Worm (Caenorhabditis elegans) whole organism, mixed stage, embryonic: ENCODE data around the gene col-78.

Source experiments
- M03D4.4 ChIP-seq: sonication (generic microtip); optimal IDR thresholded peaks from 2 replicates; lab custom pipeline; 2017; ENCODE audit warnings: mild to moderate bottlenecking, missing genetic modification characterization, missing compliant biosample characterization
- bed-3 ChIP-seq: fragments of 200-800 bp; sonication (Bioruptor generic); optimal IDR thresholded peaks from 3 replicates; lab custom pipeline; 2018; ENCODE audit warnings: mild to moderate bottlenecking, missing genetic modification characterization, moderate library complexity, missing compliant biosample characterization
- blmp-1 ChIP-seq: fragments of 150-350 bp; optimal IDR thresholded peaks from 2 replicates; lab custom pipeline; 2014; ENCODE audit warnings: missing biosample characterization, missing genetic modification characterization
- ceh-39 ChIP-seq: fragments of 150-350 bp; optimal IDR thresholded peaks from 2 replicates; lab custom pipeline; 2014; ENCODE audit warnings: missing biosample characterization, missing genetic modification characterization
- ces-1 ChIP-seq: fragments of 150-350 bp; optimal IDR thresholded peaks from 2 replicates; lab custom pipeline; 2014; ENCODE audit warnings: missing biosample characterization, missing genetic modification reagents, missing genetic modification characterization
- cnd-1 ChIP-seq: fragments of 200-800 bp; sonication (Bioruptor generic); optimal IDR thresholded peaks from 2 replicates; lab custom pipeline; 2018; ENCODE audit warnings: mild to moderate bottlenecking, missing genetic modification characterization, missing compliant biosample characterization
- drap-1 ChIP-seq: fragments of 200-800 bp; sonication (Bioruptor generic); optimal IDR thresholded peaks from 3 replicates; lab custom pipeline; 2018; ENCODE audit warnings: mild to moderate bottlenecking, missing genetic modification characterization, missing compliant biosample characterization
- elt-1 ChIP-seq: sonication (generic microtip); optimal IDR thresholded peaks from 2 replicates; lab custom pipeline; 2017; ENCODE audit warnings: missing genetic modification characterization, mild to moderate bottlenecking, missing compliant biosample characterization, antibody characterized with exemption, moderate library complexity, borderline replicate concordance; ENCODE audit not compliant: insufficient read depth
- elt-3 ChIP-seq: fragments of 150-350 bp; optimal IDR thresholded peaks from 2 replicates; lab custom pipeline; 2014; ENCODE audit warnings: missing biosample characterization, missing genetic modification characterization
- flh-1 ChIP-seq: fragments of 200-800 bp; sonication (Bioruptor generic); optimal IDR thresholded peaks from 2 replicates; lab custom pipeline; 2018; ENCODE audit warnings: mild to moderate bottlenecking, missing genetic modification characterization, moderate library complexity, missing compliant biosample characterization
- ham-2 ChIP-seq: fragments of 200-800 bp; sonication (Bioruptor generic); optimal IDR thresholded peaks from 2 replicates; lab custom pipeline; 2018; ENCODE audit warnings: mild to moderate bottlenecking, missing genetic modification characterization, missing compliant biosample characterization
- hlh-1 ChIP-seq: fragments of 150-350 bp; optimal IDR thresholded peaks from 2 replicates; lab custom pipeline; 2014; ENCODE audit warnings: missing biosample characterization, missing genetic modification reagents, missing genetic modification characterization
- lin-13 ChIP-seq: fragments of 150-350 bp; optimal IDR thresholded peaks from 2 replicates; lab custom pipeline; 2014; ENCODE audit warnings: missing biosample characterization, missing genetic modification characterization
- lin-32 ChIP-seq: fragments of 200-800 bp; sonication (Bioruptor generic); optimal IDR thresholded peaks from 2 replicates; lab custom pipeline; 2018; ENCODE audit warnings: mild to moderate bottlenecking, missing genetic modification characterization, missing compliant biosample characterization
- lsy-2 ChIP-seq: fragments of 150-350 bp; optimal IDR thresholded peaks from 2 replicates; lab custom pipeline; 2014; ENCODE audit warnings: missing biosample characterization, missing genetic modification characterization
- mab-5 ChIP-seq: fragments of 150-350 bp; optimal IDR thresholded peaks from 2 replicates; lab custom pipeline; 2014; ENCODE audit warnings: missing biosample characterization, missing genetic modification characterization
- mep-1 ChIP-seq: fragments of 150-350 bp; optimal IDR thresholded peaks from 2 replicates; lab custom pipeline; 2017; ENCODE audit warnings: missing biosample characterization, missing genetic modification reagents, missing genetic modification characterization, inconsistent platforms
- mls-2 ChIP-seq: sonication (generic microtip); optimal IDR thresholded peaks from 2 replicates; lab custom pipeline; 2016; ENCODE audit warnings: mild to moderate bottlenecking, missing genetic modification characterization, moderate library complexity, missing compliant biosample characterization
- nhr-12 ChIP-seq: fragments of 150-350 bp; optimal IDR thresholded peaks from 2 replicates; lab custom pipeline; 2014; ENCODE audit warnings: missing biosample characterization, missing genetic modification characterization
- nhr-2 ChIP-seq: fragments of 150-350 bp; optimal IDR thresholded peaks from 2 replicates; lab custom pipeline; 2014; ENCODE audit warnings: missing biosample characterization, missing genetic modification characterization
- nhr-237 ChIP-seq: fragments of 150-350 bp; optimal IDR thresholded peaks from 2 replicates; lab custom pipeline; 2014; ENCODE audit warnings: missing biosample characterization, missing genetic modification characterization
- nhr-28 ChIP-seq: fragments of 150-350 bp; optimal IDR thresholded peaks from 2 replicates; lab custom pipeline; 2014; ENCODE audit warnings: missing biosample characterization, missing genetic modification characterization
- nhr-76 ChIP-seq: sonication (generic microtip); optimal IDR thresholded peaks from 2 replicates; lab custom pipeline; 2017; ENCODE audit warnings: missing biosample characterization, missing genetic modification characterization
- pha-4 ChIP-seq: fragments of 150-350 bp; optimal IDR thresholded peaks from 2 replicates; lab custom pipeline; 2018; ENCODE audit warnings: missing biosample characterization, missing genetic modification reagents, missing genetic modification characterization
- sem-2 ChIP-seq: fragments of 200-800 bp; sonication (Bioruptor generic); optimal IDR thresholded peaks from 2 replicates; lab custom pipeline; 2018; ENCODE audit warnings: mild to moderate bottlenecking, missing genetic modification characterization, missing compliant biosample characterization
- snpc-4 ChIP-seq: fragments of 150-350 bp; optimal IDR thresholded peaks from 2 replicates; lab custom pipeline; 2014; ENCODE audit warnings: missing biosample characterization, missing genetic modification characterization
- sptf-1 ChIP-seq: sonication (generic microtip); optimal IDR thresholded peaks from 2 replicates; lab custom pipeline; 2017; ENCODE audit warnings: mild to moderate bottlenecking, missing genetic modification characterization, moderate library complexity, missing compliant biosample characterization
- tbx-8 ChIP-seq: fragments of 200-800 bp; sonication (Bioruptor generic); optimal IDR thresholded peaks from 2 replicates; lab custom pipeline; 2018; ENCODE audit warnings: mild to moderate bottlenecking, missing genetic modification characterization, moderate library complexity, missing compliant biosample characterization
- unc-120 ChIP-seq: sonication (generic microtip); optimal IDR thresholded peaks from 2 replicates; lab custom pipeline; 2017; ENCODE audit warnings: missing genetic modification characterization, missing compliant biosample characterization; ENCODE audit not compliant: poor library complexity, severe bottlenecking
- unc-39 ChIP-seq: fragments of 150-350 bp; optimal IDR thresholded peaks from 2 replicates; lab custom pipeline; 2014; ENCODE audit warnings: missing biosample characterization, missing genetic modification characterization
- unc-62 ChIP-seq: fragments of 150-350 bp; optimal IDR thresholded peaks from 2 replicates; lab custom pipeline; 2014; ENCODE audit warnings: missing biosample characterization, missing genetic modification reagents, missing genetic modification characterization
- zip-8 ChIP-seq: fragments of 150-350 bp; optimal IDR thresholded peaks from 2 replicates; lab custom pipeline; 2014; ENCODE audit warnings: missing biosample characterization, missing genetic modification characterization
- ztf-11 ChIP-seq: fragments of 150-350 bp; optimal IDR thresholded peaks from 2 replicates; lab custom pipeline; 2014; ENCODE audit warnings: missing biosample characterization, missing genetic modification characterization

The col-78 gene

DNA sequence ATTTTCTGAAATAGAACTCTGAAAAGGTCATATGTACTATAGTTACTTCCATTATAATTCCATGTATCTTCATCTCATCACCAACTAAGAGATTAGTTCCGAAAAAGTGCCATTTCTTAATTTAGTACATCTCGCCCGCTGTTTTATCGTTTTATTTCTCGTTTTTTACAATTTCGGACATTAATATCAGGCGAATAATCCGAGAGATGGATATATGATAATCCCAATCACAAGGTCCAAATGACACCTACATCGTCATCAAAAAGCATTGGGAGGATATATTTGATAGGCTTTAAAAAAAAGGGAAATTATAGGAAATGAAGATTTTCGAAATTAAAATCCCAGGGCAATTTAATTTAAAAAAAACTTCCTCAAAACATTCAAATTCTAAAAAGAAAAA lies 32.0 kb upstream of the col-78 start:
- TF ChIP-seq M03D4.4 (tag; lab: Kevin White, UChicago) (no peak), snpc-4 (tag; lab: Kevin White, UChicago) (no peak), blmp-1 (no peak), mab-5 (tag; lab: Kevin White, UChicago) (no peak), lin-32 (GFP tag; lab: Kevin White, UChicago) (no peak), mls-2 (tag; lab: Kevin White, UChicago) (no peak), mep-1 (tag; lab: Kevin White, UChicago) (no peak), zip-8 (tag; lab: Kevin White, UChicago) (no peak), nhr-76 (tag; lab: Kevin White, UChicago) (no peak), nhr-12 (tag; lab: Kevin White, UChicago) (no peak), unc-120 (no peak), ztf-11 (tag; lab: Kevin White, UChicago) (no peak), pha-4 (no peak), sptf-1 (no peak), bed-3 (GFP tag; lab: Kevin White, UChicago) (no peak), drap-1 (GFP tag; lab: Kevin White, UChicago) (no peak)

DNA sequence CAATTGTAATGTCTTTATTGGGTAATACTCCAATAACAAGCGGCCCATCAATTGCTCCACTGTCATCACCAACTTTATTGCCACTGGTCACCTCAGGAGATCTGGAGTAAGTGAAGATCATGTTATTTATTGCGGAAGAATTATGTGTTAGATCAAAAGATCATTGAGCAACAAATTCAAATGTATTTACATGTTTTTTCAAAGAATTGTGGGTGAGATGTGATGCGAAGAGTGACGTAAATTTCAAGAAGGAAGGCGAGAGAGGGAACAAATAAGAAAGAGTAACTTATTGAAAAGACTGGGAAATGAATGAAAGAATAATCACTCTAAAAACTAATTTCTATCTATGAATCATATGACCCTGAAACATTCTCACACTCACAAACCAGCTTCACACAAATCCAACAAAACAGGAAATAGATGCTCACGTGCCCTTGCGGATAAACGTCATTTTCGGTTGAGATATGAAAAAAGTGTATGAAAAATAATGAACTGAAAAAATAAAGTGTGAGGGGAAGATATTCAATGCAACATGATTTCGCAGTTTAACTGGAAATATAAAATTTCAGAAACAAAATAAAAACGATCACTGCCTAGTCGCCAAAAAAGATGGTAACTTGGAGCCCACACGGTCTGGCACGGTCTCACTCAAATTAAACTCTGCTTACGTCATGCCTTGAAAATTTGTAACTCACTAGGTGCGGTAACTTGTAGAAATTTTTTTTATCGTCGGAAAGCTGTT lies 31.3 kb upstream of the col-78 start:
- no peak for TF ChIP-seq nhr-76 (tag; lab: Kevin White, UChicago)
- TF ChIP-seq sptf-1: no peak
- no peak for TF ChIP-seq M03D4.4 (tag; lab: Kevin White, UChicago)
- TF ChIP-seq sem-2 (GFP tag; lab: Kevin White, UChicago): no peak

DNA sequence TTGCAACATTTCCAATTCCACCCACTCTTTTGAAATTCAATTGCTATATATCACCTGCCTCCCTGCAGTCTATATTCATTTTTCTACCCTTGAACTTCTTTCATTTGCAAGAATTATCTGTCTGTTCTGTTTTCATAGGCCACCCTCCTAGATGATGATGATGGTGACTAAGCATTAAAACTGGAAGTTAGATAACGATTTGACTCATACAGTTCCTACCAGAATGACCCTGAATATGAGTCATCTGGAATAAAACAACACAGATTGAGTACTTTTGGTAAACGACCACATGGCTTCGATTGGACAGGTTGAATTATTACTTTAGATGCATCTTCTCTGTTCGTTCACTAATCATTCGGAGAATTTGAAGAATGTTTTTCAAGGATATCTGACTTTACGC lies 28.0 kb upstream of the col-78 start:
- TF ChIP-seq nhr-28 (tag; lab: Kevin White, UChicago) (no peak), snpc-4 (tag; lab: Kevin White, UChicago) (no peak), lin-32 (GFP tag; lab: Kevin White, UChicago) (no peak), drap-1 (GFP tag; lab: Kevin White, UChicago) (no peak), flh-1 (GFP tag; lab: Kevin White, UChicago) (no peak), nhr-76 (tag; lab: Kevin White, UChicago) (no peak), blmp-1 (no peak), M03D4.4 (tag; lab: Kevin White, UChicago) (no peak), cnd-1 (tag; lab: Kevin White, UChicago) (no peak), tbx-8 (GFP tag; lab: Kevin White, UChicago) (no peak), nhr-237 (tag; lab: Kevin White, UChicago) (no peak), ces-1 (no peak), zip-8 (tag; lab: Kevin White, UChicago) (no peak), lin-13 (no peak), hlh-1 (no peak), elt-3 (tag; lab: Kevin White, UChicago) (no peak), nhr-12 (tag; lab: Kevin White, UChicago) (no peak), ham-2 (GFP tag; lab: Kevin White, UChicago) (no peak), mls-2 (tag; lab: Kevin White, UChicago) (no peak)

DNA sequence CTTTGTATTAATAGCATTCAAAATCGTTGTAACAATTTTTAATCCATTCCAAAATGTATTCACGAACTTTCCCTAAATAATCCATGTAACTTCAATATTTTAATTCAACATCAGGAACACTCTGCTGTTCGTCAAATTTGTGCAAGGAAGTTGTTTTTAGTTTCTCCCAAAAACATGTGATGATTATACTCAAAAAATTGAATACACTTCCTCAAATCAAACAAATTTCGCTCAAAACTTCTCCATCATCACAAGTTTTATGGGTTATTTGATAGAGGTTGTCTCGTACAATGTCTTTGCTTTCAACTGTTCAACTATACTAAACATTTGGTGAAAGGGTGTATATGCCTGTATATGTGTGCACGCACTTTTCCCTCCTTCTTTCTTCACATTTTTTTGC lies 27.3 kb upstream of the col-78 start:
- TF ChIP-seq unc-39 (tag; lab: Kevin White, UChicago) (no peak), pha-4 (no peak), ces-1 (no peak), bed-3 (GFP tag; lab: Kevin White, UChicago) (no peak), ceh-39 (no peak), unc-62 (GFP tag; lab: Kevin White, UChicago) (no peak), lsy-2 (tag; lab: Kevin White, UChicago) (no peak), nhr-2 (no peak), snpc-4 (tag; lab: Kevin White, UChicago) (no peak), M03D4.4 (tag; lab: Kevin White, UChicago) (no peak), mep-1 (tag; lab: Kevin White, UChicago) (no peak), nhr-28 (tag; lab: Kevin White, UChicago) (no peak), elt-1 (tag; lab: Kevin White, UChicago) (no peak), tbx-8 (GFP tag; lab: Kevin White, UChicago) (no peak)
